Worm (Caenorhabditis elegans) whole organism, L1 larva: Measurements from ENCODE around the gene eor-2.

Source experiments
- ama-1 ChIP-seq: fragments of 150-350 bp; optimal IDR thresholded peaks from 2 replicates; lab custom pipeline; 2014
- ces-1 ChIP-seq: fragments of 150-350 bp; optimal IDR thresholded peaks from 2 replicates; lab custom pipeline; 2014; ENCODE audit warnings: missing biosample characterization, missing genetic modification reagents, missing genetic modification characterization
- elt-3 ChIP-seq, 6 experiments: fragments of 150-350 bp in 1 of 6; sonication (generic microtip); optimal IDR thresholded peaks; 2 replicates each; lab custom pipeline; 2017 to 2018; ENCODE audit warnings: missing biosample characterization in 6 of 6, missing genetic modification characterization in 6 of 6, inconsistent platforms in 1 of 6
- grh-1 ChIP-seq: fragments of 200-800 bp; sonication (Bioruptor generic); IDR thresholded peaks from 2 replicates; pipeline ENCODE4 v1.3.6; 2022; ENCODE audit warnings: missing genetic modification reagents, missing genetic modification characterization, missing compliant biosample characterization
- nhr-11 ChIP-seq: fragments of 150-350 bp; optimal IDR thresholded peaks from 2 replicates; lab custom pipeline; 2014; ENCODE audit warnings: missing biosample characterization, missing genetic modification characterization
- nhr-28 ChIP-seq: fragments of 150-350 bp; optimal IDR thresholded peaks from 2 replicates; lab custom pipeline; 2014; ENCODE audit warnings: missing biosample characterization, missing genetic modification characterization
- pag-3 ChIP-seq: sonication (generic microtip); optimal IDR thresholded peaks from 2 replicates; lab custom pipeline; 2017; ENCODE audit warnings: missing genetic modification characterization, mild to moderate bottlenecking, missing compliant biosample characterization, antibody characterized with exemption, borderline replicate concordance; ENCODE audit not compliant: insufficient read depth
- unc-86 ChIP-seq: sonication (generic microtip); optimal IDR thresholded peaks from 2 replicates; lab custom pipeline; 2016; ENCODE audit warnings: missing genetic modification characterization, missing compliant biosample characterization

ce11 chrX:14654668-14655067 lies 51.9 kb downstream of the eor-2 start, which contains the start of gene syg-2:
- TF ChIP-seq ces-1 (GFP tag; lab: Kevin White, UChicago) (no peak), pag-3 (tag; lab: Kevin White, UChicago) (no peak), nhr-28 (no peak), elt-3 (tag; optimal IDR thresholded peaks at IDR 0.05; lab: Kevin White, UChicago) (no peak), nhr-11 (tag; lab: Kevin White, UChicago) (no peak), grh-1 (GFP tag; lab: Robert Waterston, UW) (no peak), unc-86 (tag; lab: Kevin White, UChicago) (no peak), ama-1 (lab: Kevin White, UChicago) (no peak)
